Fruit fly (Drosophila melanogaster): ENCODE data around the gene CapaR.

The CapaR gene

dm6 chr3L:21539245-21540196 lies 22.5 kb downstream of the CapaR start, which contains the start of the genes COX8 and VhaM9.7-b (continued):
- no peak for TF ChIP-seq CG18599 (GFP tag; optimal IDR thresholded peaks at IDR 0.05)
- TF ChIP-seq Hey (tag; optimal IDR thresholded peaks at IDR 0.05), result no peak
- TF ChIP-seq CG31388 (GFP tag; optimal IDR thresholded peaks at IDR 0.05), result peak; percentile 30
- TF ChIP-seq CG4282 (GFP tag; optimal IDR thresholded peaks at IDR 0.05), result peak; percentile 15
- TF ChIP-seq CG10543 (GFP tag; optimal IDR thresholded peaks at IDR 0.05), result peak; percentile 40
- no peak for TF ChIP-seq da (GFP tag; optimal IDR thresholded peaks at IDR 0.05)
- TF ChIP-seq CG15269 (tag; optimal IDR thresholded peaks at IDR 0.05), result no peak
- no peak for TF ChIP-seq grau (tag; optimal IDR thresholded peaks at IDR 0.05)
- TF ChIP-seq CG2875 (GFP tag; optimal IDR thresholded peaks at IDR 0.05), result no peak
- TF ChIP-seq CG4730 (GFP tag; IDR thresholded peaks at IDR 0.05), result 0 out of 2 replicates have a peak, but pooled peaks have one; percentile 67
- TF ChIP-seq Xrp1 (GFP tag; IDR thresholded peaks at IDR 0.05), result peak; percentile 10; the same call in 1 of the 2 replicates
- TF ChIP-seq usp (GFP tag; optimal IDR thresholded peaks at IDR 0.05), result no peak
- no peak for TF ChIP-seq Ada2b (GFP tag; IDR thresholded peaks at IDR 0.05)
- TF ChIP-seq ssp (GFP tag; IDR thresholded peaks at IDR 0.05), result peak; percentile 45
- TF ChIP-seq kay (GFP tag; optimal IDR thresholded peaks at IDR 0.05), result peak; percentile 20
- TF ChIP-seq Doc2 (GFP tag; IDR thresholded peaks at IDR 0.05), result no peak
- peak; percentile 77 for TF ChIP-seq CG4617 (GFP tag; optimal IDR thresholded peaks at IDR 0.05; ENCODE audit: borderline replicate concordance)
- no peak for TF ChIP-seq ham (GFP tag; IDR thresholded peaks at IDR 0.05)
- no peak for TF ChIP-seq CG15479 (GFP tag; optimal IDR thresholded peaks at IDR 0.05)
- TF ChIP-seq CG3281 (GFP tag; optimal IDR thresholded peaks at IDR 0.05), result peak; percentile 45
- no peak for TF ChIP-seq Abd-B (GFP tag; optimal IDR thresholded peaks at IDR 0.05)
- no peak for TF ChIP-seq CG7357 (GFP tag; IDR thresholded peaks at IDR 0.05)
- TF ChIP-seq CG18619 (GFP tag; optimal IDR thresholded peaks at IDR 0.05), result peak; percentile 40
- TF ChIP-seq crol (GFP tag; IDR thresholded peaks at IDR 0.05), result no peak
- TF ChIP-seq CG17385 (GFP tag; optimal IDR thresholded peaks at IDR 0.05), result peak; percentile 97
- TF ChIP-seq CG17361 (GFP tag; IDR thresholded peaks at IDR 0.05), result no peak; the same call in none of the 3 replicates
- TF ChIP-seq CG5180 (GFP tag; optimal IDR thresholded peaks at IDR 0.05), result no peak
- peak; percentile 80 for TF ChIP-seq zfh1 (GFP tag; IDR thresholded peaks at IDR 0.05)
- TF ChIP-seq trem (tag; optimal IDR thresholded peaks at IDR 0.05), result peak; percentile 40
- peak; percentile 61; the same call in 1 of the 2 replicates for TF ChIP-seq CG10366 (GFP tag; IDR thresholded peaks at IDR 0.05)
- no peak; the same call in 2 of the 3 replicates for TF ChIP-seq CG14050 (GFP tag; IDR thresholded peaks at IDR 0.05)
- TF ChIP-seq Chrac-16 (GFP tag; optimal IDR thresholded peaks at IDR 0.05), result peak; percentile 55
- TF ChIP-seq CG33557 (GFP tag; optimal IDR thresholded peaks at IDR 0.05), result peak; percentile 32
- TF ChIP-seq NC2β (GFP tag; optimal IDR thresholded peaks at IDR 0.05), result peak; percentile 24
- peak; percentile 78 for TF ChIP-seq sug (tag; optimal IDR thresholded peaks at IDR 0.05)
- TF ChIP-seq seq (GFP tag; IDR thresholded peaks at IDR 0.05), result no peak
- no peak for TF ChIP-seq sqz (GFP tag; optimal IDR thresholded peaks at IDR 0.05)
- peak; percentile 70 for TF ChIP-seq CG13424 (tag; optimal IDR thresholded peaks at IDR 0.05)
- TF ChIP-seq hb (GFP tag; IDR thresholded peaks at IDR 0.05; ENCODE audit: partially characterized antibody), result 0 out of 3 replicates have a peak, but pooled peaks have one; percentile 54
- no peak for TF ChIP-seq so (GFP tag; IDR thresholded peaks at IDR 0.05)
- TF ChIP-seq CoRest (tag; optimal IDR thresholded peaks at IDR 0.05), result no peak
- TF ChIP-seq CG31365 (tag; optimal IDR thresholded peaks at IDR 0.05), result no peak
- TF ChIP-seq CG6854 (GFP tag; optimal IDR thresholded peaks at IDR 0.05), result no peak
- no peak for TF ChIP-seq Hr78 (GFP tag; optimal IDR thresholded peaks at IDR 0.05)
- TF ChIP-seq MTF-1 (GFP tag; optimal IDR thresholded peaks at IDR 0.05; ENCODE audit: borderline replicate concordance), result no peak
- no peak for TF ChIP-seq exex (tag; optimal IDR thresholded peaks at IDR 0.05)
- TF ChIP-seq CG4360 (GFP tag; IDR thresholded peaks at IDR 0.05), result no peak
- no peak for TF ChIP-seq gcm (GFP tag; optimal IDR thresholded peaks at IDR 0.05)

Measured in whole organism, embryonic.